Fruit fly (Drosophila melanogaster) whole organism, embryonic: ENCODE results near the gene CG17996.

Experiments used
- Adf1 ChIP-seq: fragments of 200-800 bp; sonication (Bioruptor generic); IDR thresholded peaks from 2 replicates; pipeline ENCODE4 v1.3.6; 2022; ENCODE audit warnings: missing biosample characterization, missing genetic modification characterization
- Atf6 ChIP-seq: fragments of 200-800 bp; sonication (Bioruptor generic); IDR thresholded peaks from 2 replicates; pipeline ENCODE4 v1.3.6; 2022; ENCODE audit warnings: missing biosample characterization, missing genetic modification characterization
- CG10147 ChIP-seq: fragments of 200-800 bp; sonication (Bioruptor generic); optimal IDR thresholded peaks from 2 replicates; lab custom pipeline; 2019; ENCODE audit warnings: missing biosample characterization, mild to moderate bottlenecking, missing genetic modification characterization, moderate library complexity
- CG10431 ChIP-seq: fragments of 200-800 bp; sonication (Bioruptor generic); optimal IDR thresholded peaks from 3 replicates; lab custom pipeline; 2018; ENCODE audit warnings: missing biosample characterization, mild to moderate bottlenecking, missing genetic modification characterization
- CG10565 ChIP-seq: fragments of 200-800 bp; sonication (Bioruptor generic); optimal IDR thresholded peaks from 3 replicates; lab custom pipeline; 2016; ENCODE audit warnings: missing biosample characterization, mild to moderate bottlenecking, missing genetic modification characterization
- CG10654 ChIP-seq: fragments of 200-800 bp; sonication (Bioruptor generic); optimal IDR thresholded peaks from 2 replicates; lab custom pipeline; 2016; ENCODE audit warnings: missing biosample characterization, missing genetic modification characterization
- CG12391 ChIP-seq: fragments of 200-800 bp; sonication (Bioruptor generic); optimal IDR thresholded peaks from 3 replicates; lab custom pipeline; 2018; ENCODE audit warnings: missing biosample characterization, mild to moderate bottlenecking, missing genetic modification characterization, moderate library complexity
- CG13624 ChIP-seq: fragments of 200-800 bp; sonication (Bioruptor generic); optimal IDR thresholded peaks from 2 replicates; lab custom pipeline; 2016; ENCODE audit warnings: missing biosample characterization, missing genetic modification characterization
- CG14710 ChIP-seq: fragments of 200-800 bp; sonication (Bioruptor generic); optimal IDR thresholded peaks from 3 replicates; lab custom pipeline; 2019; ENCODE audit warnings: missing biosample characterization, mild to moderate bottlenecking, missing genetic modification characterization, moderate library complexity
- CG15696 ChIP-seq: fragments of 200-800 bp; sonication (Bioruptor generic); optimal IDR thresholded peaks from 2 replicates; lab custom pipeline; 2019; ENCODE audit warnings: missing biosample characterization, mild to moderate bottlenecking, missing genetic modification characterization, moderate library complexity
- CG16863 ChIP-seq: fragments of 200-800 bp; sonication (Bioruptor generic); optimal IDR thresholded peaks from 3 replicates; lab custom pipeline; 2016; ENCODE audit warnings: missing biosample characterization, missing genetic modification characterization
- CG17328 ChIP-seq: fragments of 200-800 bp; sonication (Bioruptor generic); IDR thresholded peaks from 2 replicates; pipeline ENCODE4 v1.3.6; 2022; ENCODE audit warnings: missing biosample characterization, missing genetic modification characterization
- CG17361 ChIP-seq: fragments of 200-800 bp; sonication (Bioruptor generic); IDR thresholded peaks from 3 replicates; pipeline ENCODE4 v1.3.6; 2022; ENCODE audit warnings: missing biosample characterization, missing genetic modification characterization
- CG17568 ChIP-seq: fragments of 200-800 bp; sonication (Bioruptor generic); optimal IDR thresholded peaks from 2 replicates; lab custom pipeline; 2018; ENCODE audit warnings: missing biosample characterization, mild to moderate bottlenecking, missing genetic modification characterization, moderate library complexity
- CG4730 ChIP-seq: fragments of 200-800 bp; sonication (Bioruptor generic); IDR thresholded peaks from 2 replicates; pipeline ENCODE4 v1.3.6; 2022; ENCODE audit warnings: missing biosample characterization, missing genetic modification characterization
- CG5180 ChIP-seq: fragments of 200-800 bp; sonication (Bioruptor generic); optimal IDR thresholded peaks from 3 replicates; lab custom pipeline; 2017; ENCODE audit warnings: missing biosample characterization, missing genetic modification characterization, mild to moderate bottlenecking, moderate library complexity, missing genetic modification reagents
- CG6654 ChIP-seq: fragments of 200-800 bp; sonication (Bioruptor generic); optimal IDR thresholded peaks from 2 replicates; lab custom pipeline; 2017; ENCODE audit warnings: missing biosample characterization, mild to moderate bottlenecking, missing genetic modification characterization
- CG7556 ChIP-seq: fragments of 200-800 bp; sonication (Bioruptor generic); optimal IDR thresholded peaks from 2 replicates; lab custom pipeline; 2017; ENCODE audit warnings: missing biosample characterization, mild to moderate bottlenecking, missing genetic modification characterization
- CG7786 ChIP-seq: fragments of 200-800 bp; sonication (Bioruptor generic); optimal IDR thresholded peaks from 2 replicates; lab custom pipeline; 2016; ENCODE audit warnings: missing biosample characterization, missing genetic modification characterization
- CG8944 ChIP-seq: fragments of 200-800 bp; sonication (Bioruptor generic); optimal IDR thresholded peaks from 3 replicates; lab custom pipeline; 2016; ENCODE audit warnings: missing biosample characterization, missing genetic modification characterization
- CG9797 ChIP-seq: fragments of 200-800 bp; sonication (Bioruptor generic); optimal IDR thresholded peaks from 3 replicates; lab custom pipeline; 2018; ENCODE audit warnings: missing biosample characterization, mild to moderate bottlenecking, missing genetic modification characterization
- Drgx ChIP-seq: fragments of 200-800 bp; sonication (Bioruptor generic); IDR thresholded peaks from 2 replicates; pipeline ENCODE4 v1.3.6; 2022; ENCODE audit warnings: missing biosample characterization, missing genetic modification characterization
- Eip74EF ChIP-seq, 2 experiments: fragments of 200-800 bp in 1 of 2; fragments of >200 bp in 1 of 2; sonication (Bioruptor generic) in 1 of 2; optimal IDR thresholded peaks; 2 replicates each; lab custom pipeline; 2017 to 2019; ENCODE audit warnings: missing biosample characterization in 2 of 2, missing genetic modification characterization in 2 of 2, mild to moderate bottlenecking in 1 of 2, moderate library complexity in 1 of 2
- Ets97D ChIP-seq: fragments of 200-800 bp; sonication (Bioruptor generic); optimal IDR thresholded peaks from 3 replicates; lab custom pipeline; 2016; ENCODE audit warnings: missing biosample characterization, missing genetic modification characterization
- Hmr ChIP-seq: fragments of 200-800 bp; sonication (Bioruptor generic); optimal IDR thresholded peaks from 3 replicates; lab custom pipeline; 2017; ENCODE audit warnings: mild to moderate bottlenecking, missing biosample characterization, missing genetic modification reagents, missing genetic modification characterization
- Hmx ChIP-seq: fragments of 200-800 bp; sonication (Bioruptor generic); optimal IDR thresholded peaks from 2 replicates; lab custom pipeline; 2016; ENCODE audit warnings: missing biosample characterization, missing genetic modification characterization
- MBD-R2 ChIP-seq: fragments of 200-800 bp; sonication (Bioruptor generic); IDR thresholded peaks from 2 replicates; pipeline ENCODE4 v1.3.6; 2022; ENCODE audit warnings: missing biosample characterization, missing genetic modification characterization
- Mad ChIP-seq: fragments of 200-800 bp; sonication (Bioruptor generic); optimal IDR thresholded peaks from 2 replicates; lab custom pipeline; 2016; ENCODE audit warnings: missing biosample characterization, missing genetic modification characterization
- Max ChIP-seq: fragments of 200-800 bp; sonication (Bioruptor generic); optimal IDR thresholded peaks from 2 replicates; lab custom pipeline; 2016; ENCODE audit warnings: missing biosample characterization, mild to moderate bottlenecking, missing genetic modification characterization
- NFAT ChIP-seq: fragments of 200-800 bp; sonication (Bioruptor generic); IDR thresholded peaks from 2 replicates; pipeline ENCODE4 v1.3.6; 2022; ENCODE audit warnings: missing biosample characterization, missing genetic modification characterization
- NfI ChIP-seq: fragments of 200-800 bp; sonication (Bioruptor generic); optimal IDR thresholded peaks from 3 replicates; lab custom pipeline; 2018; ENCODE audit warnings: missing biosample characterization, mild to moderate bottlenecking, missing genetic modification characterization, moderate library complexity
- Poxn ChIP-seq: fragments of 200-800 bp; sonication (Bioruptor generic); IDR thresholded peaks from 2 replicates; pipeline ENCODE4 v1.3.6; 2022; ENCODE audit warnings: missing biosample characterization, missing genetic modification characterization
- Sox102F ChIP-seq: fragments of 200-800 bp; sonication (Bioruptor generic); optimal IDR thresholded peaks from 2 replicates; lab custom pipeline; 2018; ENCODE audit warnings: missing biosample characterization, mild to moderate bottlenecking, missing genetic modification characterization, moderate library complexity
- Ssrp ChIP-seq: fragments of 200-800 bp; sonication (Bioruptor generic); optimal IDR thresholded peaks from 2 replicates; lab custom pipeline; 2018; ENCODE audit warnings: missing biosample characterization, mild to moderate bottlenecking, missing genetic modification characterization, moderate library complexity
- Trl ChIP-seq, 3 experiments: fragments of >200 bp in 2 of 3; fragments of 200-800 bp in 1 of 3; sonication (Bioruptor generic) in 1 of 3; optimal IDR thresholded peaks; 2 replicates in 1 of 3; 3 replicates in 2 of 3; lab custom pipeline; 2016 to 2017; ENCODE audit warnings: missing biosample characterization in 1 of 3, missing genetic modification characterization in 1 of 3
- YL-1 ChIP-seq: fragments of 200-800 bp; sonication (Bioruptor generic); optimal IDR thresholded peaks from 3 replicates; lab custom pipeline; 2017; ENCODE audit warnings: missing biosample characterization, mild to moderate bottlenecking, missing genetic modification characterization
- abd-A ChIP-seq: fragments of 200-800 bp; sonication (Bioruptor generic); optimal IDR thresholded peaks from 3 replicates; lab custom pipeline; 2019; ENCODE audit warnings: missing biosample characterization, mild to moderate bottlenecking, missing genetic modification characterization, moderate library complexity
- ato ChIP-seq: fragments of 200-800 bp; sonication (Bioruptor generic); IDR thresholded peaks from 2 replicates; pipeline ENCODE4 v1.3.6; 2022; ENCODE audit warnings: missing biosample characterization, missing genetic modification characterization; ENCODE audit not compliant: partially characterized antibody
- cg ChIP-seq: fragments of 200-800 bp; sonication (Bioruptor generic); optimal IDR thresholded peaks from 3 replicates; lab custom pipeline; 2019; ENCODE audit warnings: missing biosample characterization, mild to moderate bottlenecking, missing genetic modification characterization, moderate library complexity
- dan ChIP-seq: fragments of 200-800 bp; sonication (Bioruptor generic); IDR thresholded peaks from 2 replicates; pipeline ENCODE4 v1.3.6; 2022; ENCODE audit warnings: missing biosample characterization, missing genetic modification characterization
- dpn ChIP-seq, 2 experiments: fragments of 200-800 bp; sonication (Bioruptor generic); optimal IDR thresholded peaks; 3 replicates each; lab custom pipeline; 2016; ENCODE audit warnings: missing biosample characterization in 2 of 2, missing genetic modification characterization in 2 of 2
- exex ChIP-seq: fragments of 200-800 bp; sonication (Bioruptor generic); optimal IDR thresholded peaks from 4 replicates; lab custom pipeline; 2018; ENCODE audit warnings: missing biosample characterization, mild to moderate bottlenecking, missing genetic modification characterization, moderate library complexity
- eyg ChIP-seq: fragments of 200-800 bp; sonication (Bioruptor generic); optimal IDR thresholded peaks from 3 replicates; lab custom pipeline; 2016; ENCODE audit warnings: missing biosample characterization, missing genetic modification characterization
- gro ChIP-seq: fragments of 200-800 bp; sonication (Bioruptor generic); optimal IDR thresholded peaks from 2 replicates; lab custom pipeline; 2016; ENCODE audit warnings: missing biosample characterization, missing genetic modification characterization
- jigr1 ChIP-seq: fragments of 200-800 bp; sonication (Bioruptor generic); IDR thresholded peaks from 3 replicates; pipeline ENCODE4 v1.3.6; 2022; ENCODE audit warnings: missing biosample characterization, missing genetic modification characterization
- schlank ChIP-seq: fragments of 200-800 bp; sonication (Bioruptor generic); optimal IDR thresholded peaks from 2 replicates; lab custom pipeline; 2018; ENCODE audit warnings: missing biosample characterization, mild to moderate bottlenecking, missing genetic modification characterization
- tll ChIP-seq, 2 experiments: fragments of 200-800 bp in 1 of 2; fragments of >200 bp in 1 of 2; sonication (Bioruptor generic) in 1 of 2; optimal IDR thresholded peaks; 2 replicates each; lab custom pipeline; 2017 to 2019; ENCODE audit warnings: missing biosample characterization in 2 of 2, missing genetic modification characterization in 2 of 2, mild to moderate bottlenecking in 1 of 2, moderate library complexity in 1 of 2
- tx ChIP-seq: fragments of 200-800 bp; sonication (Bioruptor generic); optimal IDR thresholded peaks from 2 replicates; lab custom pipeline; 2016; ENCODE audit warnings: missing biosample characterization, missing genetic modification characterization

The CG17996 gene

DNA sequence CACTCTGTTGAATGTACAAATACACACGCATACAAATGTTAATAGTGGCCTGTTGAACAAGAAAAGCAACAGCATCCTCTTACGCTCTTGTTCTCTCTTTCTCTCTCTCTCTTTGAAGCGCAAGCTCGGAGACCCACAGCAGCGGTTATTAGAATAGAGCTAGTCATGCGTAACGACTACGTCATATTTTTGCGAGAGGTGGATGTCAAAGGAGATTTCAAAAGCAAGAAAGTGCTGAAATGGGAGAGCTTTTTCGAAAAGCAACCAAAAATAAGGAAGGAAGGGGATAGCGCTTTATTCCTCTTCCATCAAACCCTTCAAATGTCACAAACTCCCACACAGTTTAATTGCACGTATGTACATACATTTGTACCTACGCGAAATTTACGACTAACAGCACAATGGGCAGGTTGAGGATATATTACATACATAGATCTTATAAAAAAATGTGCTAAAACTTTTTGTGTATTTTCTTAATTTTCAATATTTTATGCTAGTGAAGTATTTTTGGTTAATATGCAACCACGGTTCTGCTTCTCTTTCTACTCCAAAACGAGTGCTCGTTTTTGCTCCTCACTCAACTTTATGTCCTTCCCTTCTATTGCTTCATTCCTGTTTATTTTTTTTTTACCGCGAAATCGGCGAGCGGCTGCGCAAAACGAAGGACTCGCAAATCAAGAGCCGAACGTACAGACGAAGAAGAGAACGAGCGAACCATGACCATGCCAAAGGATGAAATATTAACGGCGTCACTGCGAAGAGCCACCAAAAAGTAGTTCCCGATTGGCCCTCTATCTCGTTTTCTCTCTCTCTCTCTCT lies 40.8 kb downstream of the CG17996 start (continued):
- TF ChIP-seq CG10147 (GFP tag; lab: Kevin White, UChicago) (peak; percentile 35), CG7556 (peak; percentile 64), NFAT (GFP tag; lab: Robert Waterston, UW) (no peak), dpn (GFP tag; optimal IDR thresholded peaks at IDR 0.05; lab: Kevin White, UChicago) (peak in 1 of 2 experiments; percentile 27), Ssrp (peak; percentile 27), Mad (GFP tag; lab: Kevin White, UChicago) (no peak), exex (tag; lab: Kevin White, UChicago) (no peak), CG17328 (no peak), CG14710 (tag; lab: Kevin White, UChicago) (no peak), cg (GFP tag; lab: Kevin White, UChicago) (peak; percentile 37), CG10654 (GFP tag; lab: Kevin White, UChicago) (no peak), CG9797 (GFP tag; lab: Kevin White, UChicago) (no peak), gro (GFP tag; lab: Kevin White, UChicago) (no peak), Poxn (GFP tag; lab: Robert Waterston, UW) (no peak), CG17361 (GFP tag; lab: Robert Waterston, UW) (no peak), MBD-R2 (GFP tag; lab: Robert Waterston, UW) (no peak), Atf6 (GFP tag; lab: Robert Waterston, UW) (no peak), CG10431 (GFP tag; lab: Kevin White, UChicago) (no peak), Sox102F (GFP tag; lab: Kevin White, UChicago) (peak; percentile 30), NfI (GFP tag; lab: Kevin White, UChicago) (peak; percentile 38), schlank (no peak), CG12391 (peak; percentile 33), Hmr (peak; percentile 64), CG10565 (GFP tag; lab: Kevin White, UChicago) (no peak), Eip74EF (GFP tag; optimal IDR thresholded peaks at IDR 0.05; lab: Kevin White, UChicago) (no peak), Trl (optimal IDR thresholded peaks at IDR 0.05; lab: Kevin White, UChicago) (peak; percentile 59 to 65), Trl (GFP tag; optimal IDR thresholded peaks at IDR 0.05; lab: Kevin White, UChicago) (peak; percentile 12), Max (GFP tag; lab: Kevin White, UChicago) (no peak), CG5180 (GFP tag; lab: Kevin White, UChicago) (no peak), tx (GFP tag; lab: Kevin White, UChicago) (peak; percentile 25), eyg (no peak), jigr1 (GFP tag; lab: Robert Waterston, UW) (no peak), CG8944 (GFP tag; lab: Kevin White, UChicago) (peak; percentile 17), YL-1 (no peak), CG15696 (tag; lab: Kevin White, UChicago) (no peak), CG7786 (GFP tag; lab: Kevin White, UChicago) (peak; percentile 19), ato (GFP tag; lab: Robert Waterston, UW) (no peak), tll (GFP tag; optimal IDR thresholded peaks at IDR 0.05; lab: Kevin White, UChicago) (no peak), CG13624 (peak; percentile 52), dan (no peak), Adf1 (GFP tag; lab: Robert Waterston, UW) (no peak), CG16863 (GFP tag; lab: Kevin White, UChicago) (no peak), abd-A (no peak), Drgx (GFP tag; lab: Robert Waterston, UW) (no peak), CG6654 (no peak), Ets97D (no peak), CG17568 (GFP tag; lab: Kevin White, UChicago) (peak; percentile 13), CG4730 (GFP tag; lab: Robert Waterston, UW) (no peak), Hmx (no peak)
